Fruit fly (Drosophila melanogaster): ENCODE data around the gene dpr19.

DNA sequence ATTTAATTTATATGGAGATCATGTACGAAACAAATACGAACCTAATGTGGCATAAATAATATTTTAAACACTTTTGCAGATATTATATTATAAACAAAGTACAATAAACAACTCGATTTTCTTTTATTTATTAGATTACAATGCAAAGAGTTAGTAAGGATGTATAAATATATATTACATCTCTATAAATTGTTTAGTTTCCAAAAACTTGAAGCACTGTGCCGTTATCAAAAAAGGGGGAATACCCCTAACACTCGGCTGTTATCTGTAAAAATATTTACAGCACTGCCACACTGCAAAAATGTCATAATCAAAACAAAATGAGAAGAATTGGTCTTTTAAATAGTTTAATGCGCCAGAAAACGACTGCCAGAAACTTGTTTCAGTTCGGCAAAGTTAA, 52.6 kb downstream of the dpr19 start, which contains the start of gene CG5188:
- TF ChIP-seq Myc (optimal IDR thresholded peaks at IDR 0.05) (no peak), h (optimal IDR thresholded peaks at IDR 0.05) (no peak)

All from Kc167 (cell line).